Worm (Caenorhabditis elegans): ENCODE measurements around the gene Y42H9AR.1.

ce11 chrIV:8112646-8113045 is 547 bp upstream of the Y42H9AR.1 start:
- no peak for TF ChIP-seq W03F9.2 (tag; optimal IDR thresholded peaks at IDR 0.05)
- no peak for TF ChIP-seq him-1 (tag; optimal IDR thresholded peaks at IDR 0.05)
